Worm (Caenorhabditis elegans): ENCODE data around the gene nhr-21.
"Not testable (repeated sequence)": the region's sequence is repeated elsewhere in the genome, so short reads cannot be mapped to it uniquely, and the experiment has no call there.

The nhr-21 gene

ce11 chrII:7358489-7358943 is 19.5 kb downstream of the nhr-21 start, which contains the start of gene insc-1:
Gene insc-1, plus strand, starts transcription at chrII:7358893.
- no peak for TF ChIP-seq tbx-2 (tag; optimal IDR thresholded peaks at IDR 0.05)
- no peak for TF ChIP-seq pqm-1 (tag; optimal IDR thresholded peaks at IDR 0.05)
- TF ChIP-seq lin-39 (tag; optimal IDR thresholded peaks at IDR 0.05): no peak
- no peak for TF ChIP-seq elt-2 (tag; optimal IDR thresholded peaks at IDR 0.05)
- no peak for TF ChIP-seq nhr-76 (tag; optimal IDR thresholded peaks at IDR 0.05)
- TF ChIP-seq ama-1 (optimal IDR thresholded peaks at IDR 0.05): no peak
- no peak for TF ChIP-seq ztf-11 (tag; optimal IDR thresholded peaks at IDR 0.05)
- no peak for TF ChIP-seq nhr-237 (tag; optimal IDR thresholded peaks at IDR 0.05)
- no peak for TF ChIP-seq R02D3.7 (tag; optimal IDR thresholded peaks at IDR 0.05)
- TF ChIP-seq daf-12 (tag; optimal IDR thresholded peaks at IDR 0.05): no peak
- TF ChIP-seq nhr-28 (tag; optimal IDR thresholded peaks at IDR 0.05): no peak
- no peak for TF ChIP-seq nhr-23 (tag; optimal IDR thresholded peaks at IDR 0.05)
- no peak for TF ChIP-seq lin-15B (tag; optimal IDR thresholded peaks at IDR 0.05)
- no peak for TF ChIP-seq aly-2 (tag; optimal IDR thresholded peaks at IDR 0.05)
- no peak for TF ChIP-seq ZK546.5 (tag; optimal IDR thresholded peaks at IDR 0.05)
- no peak for TF ChIP-seq nhr-67 (tag; optimal IDR thresholded peaks at IDR 0.05)
- no peak for TF ChIP-seq ceh-82 (tag; optimal IDR thresholded peaks at IDR 0.05)
- TF ChIP-seq nhr-77 (tag; optimal IDR thresholded peaks at IDR 0.05): no peak
- TF ChIP-seq fkh-2 (tag; optimal IDR thresholded peaks at IDR 0.05): no peak
- no peak for TF ChIP-seq mml-1 (tag; optimal IDR thresholded peaks at IDR 0.05)

ce11 chrII:7363990-7364455 is 25.0 kb downstream of the nhr-21 start, which contains the start of gene msra-1:
Gene msra-1, minus strand, starts transcription at chrII:7364040.
- TF ChIP-seq pqm-1 (tag; optimal IDR thresholded peaks at IDR 0.05): peak; percentile 72
- peak; percentile 74 for TF ChIP-seq elt-2 (tag; optimal IDR thresholded peaks at IDR 0.05)
- TF ChIP-seq ceh-28 (tag; optimal IDR thresholded peaks at IDR 0.05): peak; percentile 57
- no peak for TF ChIP-seq ceh-16 (tag; optimal IDR thresholded peaks at IDR 0.05)
- peak; percentile 32 for TF ChIP-seq pha-4 (tag; optimal IDR thresholded peaks at IDR 0.05)
- peak; percentile 70 for TF ChIP-seq nfya-1 (tag; optimal IDR thresholded peaks at IDR 0.05; ENCODE audit: insufficient read depth)
- TF ChIP-seq nhr-237 (tag; optimal IDR thresholded peaks at IDR 0.05): no peak
- peak; percentile 99 for TF ChIP-seq skn-1 (tag; optimal IDR thresholded peaks at IDR 0.05)
- peak; percentile 30 for TF ChIP-seq snpc-4 (tag; optimal IDR thresholded peaks at IDR 0.05)
- TF ChIP-seq hmg-11 (tag; optimal IDR thresholded peaks at IDR 0.05): peak; percentile 21

ce11 chrII:7368761-7369160 is 29.7 kb downstream of the nhr-21 start, which contains the start of gene F43E2.6:
Gene F43E2.6, minus strand, starts transcription at chrII:7368861.
- no peak for TF ChIP-seq lin-39 (tag; optimal IDR thresholded peaks at IDR 0.05)
- no peak for TF ChIP-seq daf-12 (tag; optimal IDR thresholded peaks at IDR 0.05)
- TF ChIP-seq ztf-4 (tag; optimal IDR thresholded peaks at IDR 0.05): no peak
- no peak for TF ChIP-seq pqm-1 (tag; optimal IDR thresholded peaks at IDR 0.05)
- TF ChIP-seq lin-15B (tag; optimal IDR thresholded peaks at IDR 0.05): no peak
- TF ChIP-seq ceh-28 (tag; optimal IDR thresholded peaks at IDR 0.05): no peak
- no peak for TF ChIP-seq nhr-237 (tag; optimal IDR thresholded peaks at IDR 0.05)
- no peak for TF ChIP-seq eor-1 (tag; optimal IDR thresholded peaks at IDR 0.05)
- TF ChIP-seq zag-1 (tag; optimal IDR thresholded peaks at IDR 0.05): no peak

ce11 chrII:7370195-7370594 is 31.2 kb downstream of the nhr-21 start, which contains the start of gene F43E2.11:
Gene F43E2.11, minus strand, starts transcription at chrII:7370295.
- not testable (repeated sequence) for TF ChIP-seq egl-27 (tag; optimal IDR thresholded peaks at IDR 0.05); unc-62 (GFP tag; optimal IDR thresholded peaks at IDR 0.05); fos-1 (tag; optimal IDR thresholded peaks at IDR 0.05)

ce11 chrII:7374143-7374542 is 35.1 kb downstream of the nhr-21 start, which contains the start of the genes mtch-1 and rpb-4:
Gene mtch-1, minus strand, starts transcription at chrII:7374166.
Gene rpb-4, plus strand, starts transcription at chrII:7374495.
- no peak for TF ChIP-seq R02D3.7 (tag; optimal IDR thresholded peaks at IDR 0.05)
- TF ChIP-seq nhr-76 (tag; optimal IDR thresholded peaks at IDR 0.05): no peak
- TF ChIP-seq fkh-10 (GFP tag; optimal IDR thresholded peaks at IDR 0.05): no peak
- TF ChIP-seq jun-1 (tag; optimal IDR thresholded peaks at IDR 0.05): no peak
- TF ChIP-seq unc-62 (GFP tag; optimal IDR thresholded peaks at IDR 0.05): no peak
- TF ChIP-seq nhr-12 (tag; optimal IDR thresholded peaks at IDR 0.05): no peak
- TF ChIP-seq elt-3 (tag; optimal IDR thresholded peaks at IDR 0.05): no peak
- TF ChIP-seq ceh-16 (tag; optimal IDR thresholded peaks at IDR 0.05): no peak
- peak; percentile 28 for TF ChIP-seq nhr-23 (tag; optimal IDR thresholded peaks at IDR 0.05)
- TF ChIP-seq tbx-2 (tag; optimal IDR thresholded peaks at IDR 0.05): no peak
- TF ChIP-seq snpc-4 (tag; optimal IDR thresholded peaks at IDR 0.05): peak; percentile 59
- TF ChIP-seq ztf-4 (tag; optimal IDR thresholded peaks at IDR 0.05): no peak
- TF ChIP-seq egl-5 (tag; optimal IDR thresholded peaks at IDR 0.05): peak; percentile 23
- TF ChIP-seq skn-1 (tag; optimal IDR thresholded peaks at IDR 0.05): no peak
- TF ChIP-seq nhr-237 (tag; optimal IDR thresholded peaks at IDR 0.05): no peak
- no peak for TF ChIP-seq zag-1 (tag; optimal IDR thresholded peaks at IDR 0.05)
- no peak for TF ChIP-seq nhr-43 (tag; optimal IDR thresholded peaks at IDR 0.05; ENCODE audit: poor library complexity, severe bottlenecking)
- no peak for TF ChIP-seq nhr-28 (tag; optimal IDR thresholded peaks at IDR 0.05)
- TF ChIP-seq ceh-28 (tag; optimal IDR thresholded peaks at IDR 0.05): no peak
- TF ChIP-seq hmg-11 (tag; optimal IDR thresholded peaks at IDR 0.05): peak; percentile 38
- no peak for TF ChIP-seq nhr-25 (tag; optimal IDR thresholded peaks at IDR 0.05)
- no peak for TF ChIP-seq egl-27 (tag; optimal IDR thresholded peaks at IDR 0.05)
- TF ChIP-seq eor-1 (tag; optimal IDR thresholded peaks at IDR 0.05): no peak
- TF ChIP-seq lin-15B (tag; optimal IDR thresholded peaks at IDR 0.05): peak; percentile 11
- no peak for TF ChIP-seq unc-39 (tag; optimal IDR thresholded peaks at IDR 0.05)
- no peak for TF ChIP-seq aly-2 (tag; optimal IDR thresholded peaks at IDR 0.05)
- peak; percentile 62 for TF ChIP-seq nfya-1 (tag; optimal IDR thresholded peaks at IDR 0.05; ENCODE audit: insufficient read depth)
- peak; percentile 83 for TF ChIP-seq pha-4 (tag; optimal IDR thresholded peaks at IDR 0.05)
- no peak for TF ChIP-seq fkh-2 (tag; optimal IDR thresholded peaks at IDR 0.05)
- no peak for TF ChIP-seq elt-1 (tag; optimal IDR thresholded peaks at IDR 0.05)

All from whole organism, L3 larva.